Worm (Caenorhabditis elegans): ENCODE results near the gene faah-6.
A peak's percentile ranks its signal among the peaks of the same experiment; 100 is the strongest.

faah-6 gene

DNA sequence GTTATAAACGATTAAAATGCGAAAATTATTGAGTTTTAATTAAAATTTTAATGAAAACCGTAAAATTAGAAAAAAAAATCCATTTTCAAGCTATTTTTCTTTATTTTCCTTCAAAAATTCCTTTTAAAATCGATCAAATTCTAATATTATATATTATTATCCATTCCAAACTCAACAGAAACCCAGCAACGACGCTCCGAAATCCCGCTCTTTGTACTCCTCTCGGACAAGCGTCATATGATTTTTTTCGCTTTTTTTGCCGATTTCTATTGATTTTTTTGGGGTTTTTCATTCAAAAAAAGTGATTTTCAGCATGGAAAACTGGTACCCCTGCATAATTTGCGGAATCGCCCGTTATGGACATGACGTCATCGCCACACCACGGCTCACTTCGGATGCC is 33.8 kb upstream of the faah-6 start, which contains the start of gene ceh-91:
Gene ceh-91 (plus strand): TSS at position 301 of the 400 bp plus-strand sequence.
- TF ChIP-seq hsf-1 (GFP tag; IDR thresholded peaks at IDR 0.05): no peak
- TF ChIP-seq T26A5.8 (tag; optimal IDR thresholded peaks at IDR 0.05): no peak
- TF ChIP-seq T07F8.4 (tag; optimal IDR thresholded peaks at IDR 0.05): no peak
- no peak for TF ChIP-seq lin-40 (tag; optimal IDR thresholded peaks at IDR 0.05)
- TF ChIP-seq F23B12.7 (tag; optimal IDR thresholded peaks at IDR 0.05; ENCODE audit: insufficient read depth): no peak
- TF ChIP-seq unc-62 (GFP tag; optimal IDR thresholded peaks at IDR 0.05): no peak
- no peak for TF ChIP-seq snpc-3.4 (tag; optimal IDR thresholded peaks at IDR 0.05)
- TF ChIP-seq F57C9.4 (tag; optimal IDR thresholded peaks at IDR 0.05): no peak
- no peak for TF ChIP-seq atf-7 (tag; optimal IDR thresholded peaks at IDR 0.05)
- no peak for TF ChIP-seq repo-1 (tag; optimal IDR thresholded peaks at IDR 0.05)
- TF ChIP-seq dpff-1 (tag; optimal IDR thresholded peaks at IDR 0.05): no peak

DNA sequence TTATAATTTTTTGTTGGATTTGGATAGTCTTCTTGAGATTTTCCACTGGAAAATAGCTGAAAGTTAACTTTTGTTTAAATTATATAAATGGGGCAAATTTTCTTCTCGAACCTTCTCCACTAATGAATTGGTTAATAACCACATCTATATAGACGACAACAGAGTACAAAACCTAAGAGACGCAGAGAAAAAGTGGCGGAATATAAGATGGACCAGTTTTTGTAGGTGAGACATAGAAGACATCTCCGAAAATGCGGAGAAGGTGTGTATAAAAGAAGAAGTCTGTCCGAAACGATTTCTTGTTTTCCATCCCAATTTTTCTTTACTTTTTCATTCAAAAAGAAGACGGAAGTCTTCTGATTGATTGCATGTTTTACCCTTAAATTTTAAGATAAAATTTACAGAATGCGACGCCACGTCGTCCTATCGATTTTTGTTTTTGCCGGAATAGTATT is 25.4 kb upstream of the faah-6 start, which contains the start of gene gly-8:
Gene gly-8 (plus strand): TSS at position 405 of the 455 bp plus-strand sequence.
- TF ChIP-seq aptf-3 (GFP tag; IDR thresholded peaks at IDR 0.05) (no peak), D2030.7 (GFP tag; IDR thresholded peaks at IDR 0.05) (no peak), aptf-2 (GFP tag; conservative IDR thresholded peaks at IDR 0.05) (no peak), hmg-1.2 (GFP tag; IDR thresholded peaks at IDR 0.05) (no peak), hmg-20 (GFP tag; IDR thresholded peaks at IDR 0.05) (no peak), F23B12.7 (tag; optimal IDR thresholded peaks at IDR 0.05; ENCODE audit: insufficient read depth) (no peak), dpl-1 (GFP tag; optimal IDR thresholded peaks at IDR 0.05) (no peak), nhr-179 (tag; optimal IDR thresholded peaks at IDR 0.05) (no peak), chd-7 (tag; optimal IDR thresholded peaks at IDR 0.05) (no peak), madf-6 (GFP tag; IDR thresholded peaks at IDR 0.05) (no peak), ztf-3 (GFP tag; optimal IDR thresholded peaks at IDR 0.05) (no peak), ztf-22 (GFP tag; optimal IDR thresholded peaks at IDR 0.05) (no peak)

DNA sequence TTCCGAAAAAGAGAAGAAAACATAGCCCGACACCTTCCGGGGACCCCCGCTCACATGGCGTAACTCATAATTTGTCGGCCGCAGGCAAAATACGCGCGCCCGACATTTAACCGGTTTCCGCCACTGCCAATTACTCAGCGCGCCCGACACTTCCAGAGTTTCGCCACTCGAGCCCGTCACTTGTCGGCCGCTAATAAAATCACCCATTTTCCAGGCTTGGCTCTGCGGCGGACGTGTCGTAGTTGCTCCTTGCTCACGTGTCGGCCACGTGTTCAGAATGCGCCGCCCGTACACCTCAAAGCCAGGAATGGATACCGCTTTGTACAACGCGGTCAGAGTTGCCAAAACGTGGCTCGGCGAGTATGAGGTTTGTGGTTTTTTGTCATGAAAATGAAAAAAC is 22.6 kb upstream of the faah-6 start:
- no peak for TF ChIP-seq F55B11.4 (tag; optimal IDR thresholded peaks at IDR 0.05; ENCODE audit: borderline replicate concordance, insufficient read depth)
- TF ChIP-seq nhr-27 (tag; optimal IDR thresholded peaks at IDR 0.05): no peak
- TF ChIP-seq sptf-2 (GFP tag; optimal IDR thresholded peaks at IDR 0.05): peak; percentile 2
- no peak for TF ChIP-seq nhr-90 (tag; optimal IDR thresholded peaks at IDR 0.05)
- no peak for TF ChIP-seq xnd-1 (tag; optimal IDR thresholded peaks at IDR 0.05)
- no peak for TF ChIP-seq efl-1 (GFP tag; optimal IDR thresholded peaks at IDR 0.05)
- no peak for TF ChIP-seq K11D2.4 (GFP tag; IDR thresholded peaks at IDR 0.05)
- TF ChIP-seq snpc-4 (GFP tag; optimal IDR thresholded peaks at IDR 0.05): no peak
- TF ChIP-seq snpc-4 (tag; optimal IDR thresholded peaks at IDR 0.05): peak; percentile 8 to 59 (median 33)
- TF ChIP-seq gei-17 (GFP tag; optimal IDR thresholded peaks at IDR 0.05): no peak
- peak; percentile 67 for TF ChIP-seq zfh-2 (GFP tag; conservative IDR thresholded peaks at IDR 0.05)
- peak; percentile 30; the same call in 1 of the 2 replicates for TF ChIP-seq mcd-1 (GFP tag; IDR thresholded peaks at IDR 0.05)
- TF ChIP-seq F33H1.4 (GFP tag; IDR thresholded peaks at IDR 0.05): no peak

DNA sequence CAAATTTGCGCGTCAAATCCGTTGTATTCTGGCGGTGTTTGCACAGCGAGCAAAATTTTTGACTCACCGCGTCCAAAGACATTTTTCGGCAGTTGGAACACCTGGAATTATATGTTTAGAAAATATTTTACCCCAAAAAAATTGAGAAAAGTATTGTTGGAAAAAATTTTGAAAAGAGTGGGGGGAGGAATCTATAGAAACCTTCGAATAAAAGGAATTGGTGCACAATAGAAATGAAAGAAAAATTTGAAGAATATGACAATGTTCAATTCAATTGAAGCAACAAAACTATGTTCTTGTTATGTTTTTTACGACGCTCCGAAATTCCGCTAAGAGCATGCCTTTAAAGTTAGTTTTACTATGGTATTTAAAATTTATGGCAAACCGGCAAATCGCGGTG is 20.9 kb upstream of the faah-6 start, which contains the start of gene Y66A7A.7:
Gene Y66A7A.7 (minus strand): TSS at position 101 of the 400 bp plus-strand sequence.
- TF ChIP-seq sea-2 (GFP tag; IDR thresholded peaks at IDR 0.05): no peak
- TF ChIP-seq lsy-27 (tag; optimal IDR thresholded peaks at IDR 0.05; ENCODE audit: borderline replicate concordance, insufficient read depth): no peak
- no peak for TF ChIP-seq dpl-1 (GFP tag; optimal IDR thresholded peaks at IDR 0.05)
- no peak for TF ChIP-seq egl-18 (GFP tag; IDR thresholded peaks at IDR 0.05)
- TF ChIP-seq rcor-1 (GFP tag; IDR thresholded peaks at IDR 0.05): no peak
- TF ChIP-seq nhr-120 (GFP tag; IDR thresholded peaks at IDR 0.05): no peak
- TF ChIP-seq madf-8 (GFP tag; conservative IDR thresholded peaks at IDR 0.05): no peak
- TF ChIP-seq ama-1 (optimal IDR thresholded peaks at IDR 0.05): no peak
- TF ChIP-seq ama-1 (GFP tag; optimal IDR thresholded peaks at IDR 0.05): no peak
- no peak for TF ChIP-seq tbp1 (GFP tag; optimal IDR thresholded peaks at IDR 0.05)
- TF ChIP-seq nfyb-1 (GFP tag; IDR thresholded peaks at IDR 0.05): no peak
- TF ChIP-seq aptf-2 (GFP tag; conservative IDR thresholded peaks at IDR 0.05): no peak
- no peak for TF ChIP-seq ztf-26 (tag; optimal IDR thresholded peaks at IDR 0.05)

Measured in whole organism, young adult.